Fruit fly (Drosophila melanogaster) whole organism, embryonic: ENCODE results near the gene rno.
A peak's percentile ranks its signal among the peaks of the same experiment; 100 is the strongest.

Experiments used
- Atf-2 ChIP-seq: fragments of 200-800 bp; sonication (Bioruptor generic); optimal IDR thresholded peaks from 2 replicates; lab custom pipeline; 2016; ENCODE audit warnings: missing biosample characterization, missing genetic modification characterization
- B-H1 ChIP-seq: fragments of 200-800 bp; sonication (Bioruptor generic); IDR thresholded peaks from 3 replicates; pipeline ENCODE4 v1.3.6; 2022; ENCODE audit warnings: missing biosample characterization, missing genetic modification characterization
- CG12219 ChIP-seq: fragments of 200-800 bp; sonication (Bioruptor generic); optimal IDR thresholded peaks from 3 replicates; lab custom pipeline; 2018; ENCODE audit warnings: missing biosample characterization, mild to moderate bottlenecking, missing genetic modification characterization
- CG15011 ChIP-seq: fragments of 200-800 bp; sonication (Bioruptor generic); optimal IDR thresholded peaks from 3 replicates; lab custom pipeline; 2018; ENCODE audit warnings: missing biosample characterization, mild to moderate bottlenecking, missing genetic modification characterization
- CG1647 ChIP-seq: fragments of 200-800 bp; sonication (Bioruptor generic); optimal IDR thresholded peaks from 3 replicates; lab custom pipeline; 2016; ENCODE audit warnings: missing biosample characterization, missing genetic modification characterization
- CG17912 ChIP-seq: fragments of 200-800 bp; sonication (Bioruptor generic); optimal IDR thresholded peaks from 2 replicates; lab custom pipeline; 2018; ENCODE audit warnings: missing biosample characterization, mild to moderate bottlenecking, missing genetic modification characterization
- CG2120 ChIP-seq: fragments of 200-800 bp; sonication (Bioruptor generic); optimal IDR thresholded peaks from 3 replicates; lab custom pipeline; 2016; ENCODE audit warnings: missing biosample characterization, missing genetic modification characterization
- CG2199 ChIP-seq: fragments of 200-800 bp; sonication (Bioruptor generic); IDR thresholded peaks from 3 replicates; pipeline ENCODE4 v1.3.6; 2022; ENCODE audit warnings: missing biosample characterization, missing genetic modification characterization
- CG3995 ChIP-seq: fragments of 200-800 bp; sonication (Bioruptor generic); optimal IDR thresholded peaks from 3 replicates; lab custom pipeline; 2016; ENCODE audit warnings: missing biosample characterization, missing genetic modification characterization
- CG42726 ChIP-seq: fragments of 200-800 bp; sonication (Bioruptor generic); IDR thresholded peaks from 2 replicates; pipeline ENCODE4 v1.3.6; 2022; ENCODE audit warnings: missing biosample characterization, missing genetic modification characterization; ENCODE audit not compliant: partially characterized antibody
- CG5245 ChIP-seq: fragments of 200-800 bp; sonication (Bioruptor generic); optimal IDR thresholded peaks from 3 replicates; lab custom pipeline; 2016; ENCODE audit warnings: missing biosample characterization, missing genetic modification characterization
- CG5953 ChIP-seq: fragments of 200-800 bp; sonication (Bioruptor generic); IDR thresholded peaks from 2 replicates; pipeline ENCODE4 v1.3.6; 2022; ENCODE audit warnings: missing biosample characterization, missing genetic modification characterization
- CG6689 ChIP-seq: fragments of 200-800 bp; sonication (Bioruptor generic); IDR thresholded peaks from 2 replicates; pipeline ENCODE4 v1.3.6; 2022; ENCODE audit warnings: missing biosample characterization, missing genetic modification characterization
- CG6854 ChIP-seq: fragments of 200-800 bp; sonication (Bioruptor generic); optimal IDR thresholded peaks from 3 replicates; lab custom pipeline; 2017; ENCODE audit warnings: missing biosample characterization, mild to moderate bottlenecking, missing genetic modification characterization
- CG7839 ChIP-seq: fragments of 200-800 bp; sonication (Bioruptor generic); optimal IDR thresholded peaks from 3 replicates; lab custom pipeline; 2018; ENCODE audit warnings: missing biosample characterization, mild to moderate bottlenecking, missing genetic modification characterization, moderate library complexity
- CG9727 ChIP-seq: fragments of 200-800 bp; sonication (Bioruptor generic); optimal IDR thresholded peaks from 3 replicates; lab custom pipeline; 2017; ENCODE audit warnings: missing biosample characterization, mild to moderate bottlenecking, missing genetic modification characterization
- CTCF ChIP-seq: fragments of 200-800 bp; sonication (Bioruptor generic); optimal IDR thresholded peaks from 2 replicates; lab custom pipeline; 2017; ENCODE audit warnings: missing biosample characterization, mild to moderate bottlenecking, missing genetic modification characterization, moderate library complexity
- CrebB ChIP-seq: fragments of 200-800 bp; sonication (Bioruptor generic); optimal IDR thresholded peaks from 3 replicates; lab custom pipeline; 2018; ENCODE audit warnings: missing biosample characterization, mild to moderate bottlenecking, missing genetic modification characterization
- Eip74EF ChIP-seq, 2 experiments: fragments of 200-800 bp in 1 of 2; fragments of >200 bp in 1 of 2; sonication (Bioruptor generic) in 1 of 2; optimal IDR thresholded peaks; 2 replicates each; lab custom pipeline; 2017 to 2019; ENCODE audit warnings: missing biosample characterization in 2 of 2, missing genetic modification characterization in 2 of 2, mild to moderate bottlenecking in 1 of 2, moderate library complexity in 1 of 2
- Fer1 ChIP-seq: fragments of 200-800 bp; sonication (Bioruptor generic); optimal IDR thresholded peaks from 2 replicates; lab custom pipeline; 2017; ENCODE audit warnings: missing biosample characterization, mild to moderate bottlenecking, missing genetic modification characterization
- Fer2 ChIP-seq: fragments of 200-800 bp; sonication (Bioruptor generic); optimal IDR thresholded peaks from 2 replicates; lab custom pipeline; 2018; ENCODE audit warnings: missing biosample characterization, mild to moderate bottlenecking, missing genetic modification characterization, moderate library complexity
- GATAe ChIP-seq: fragments of 200-800 bp; sonication (Bioruptor generic); conservative IDR thresholded peaks from 2 replicates; pipeline ENCODE4 v1.3.6; 2022; ENCODE audit warnings: missing biosample characterization, missing genetic modification characterization
- Hand ChIP-seq: fragments of 200-800 bp; sonication (Bioruptor generic); optimal IDR thresholded peaks from 2 replicates; lab custom pipeline; 2017; ENCODE audit warnings: mild to moderate bottlenecking, missing biosample characterization, missing genetic modification reagents, missing genetic modification characterization
- HmgD ChIP-seq: fragments of 200-800 bp; sonication (Bioruptor generic); optimal IDR thresholded peaks from 3 replicates; lab custom pipeline; 2016; ENCODE audit warnings: missing biosample characterization, missing genetic modification characterization
- NK7.1 ChIP-seq: fragments of 200-800 bp; sonication (Bioruptor generic); optimal IDR thresholded peaks from 3 replicates; lab custom pipeline; 2016; ENCODE audit warnings: missing biosample characterization, missing genetic modification characterization
- Nf-YA ChIP-seq: fragments of 200-800 bp; sonication (Bioruptor generic); IDR thresholded peaks from 2 replicates; pipeline ENCODE4 v1.3.6; 2022; ENCODE audit warnings: missing biosample characterization, missing genetic modification characterization
- Scr ChIP-seq: fragments of 200-800 bp; sonication (Bioruptor generic); IDR thresholded peaks from 2 replicates; pipeline ENCODE4 v1.3.6; 2022; ENCODE audit warnings: missing biosample characterization, missing genetic modification characterization; ENCODE audit not compliant: partially characterized antibody
- Stat92E ChIP-seq, 3 experiments: fragments of >200 bp in 2 of 3; fragments of 200-800 bp in 1 of 3; sonication (Bioruptor generic) in 1 of 3; optimal IDR thresholded peaks; 2 replicates each; lab custom pipeline; 2017 to 2019; ENCODE audit warnings: missing biosample characterization in 3 of 3, missing genetic modification characterization in 3 of 3, mild to moderate bottlenecking in 1 of 3, moderate library complexity in 1 of 3
- ap ChIP-seq: fragments of 200-800 bp; sonication (Bioruptor generic); IDR thresholded peaks from 2 replicates; pipeline ENCODE4 v1.3.6; 2022; ENCODE audit warnings: missing biosample characterization, missing genetic modification characterization
- dimm ChIP-seq: fragments of 200-800 bp; sonication (Bioruptor generic); IDR thresholded peaks from 2 replicates; pipeline ENCODE4 v1.3.6; 2022; ENCODE audit warnings: missing biosample characterization, missing genetic modification characterization
- ewg ChIP-seq: fragments of 200-800 bp; sonication (Bioruptor generic); optimal IDR thresholded peaks from 3 replicates; lab custom pipeline; 2017; ENCODE audit warnings: mild to moderate bottlenecking, missing biosample characterization, missing genetic modification reagents, missing genetic modification characterization
- fd102C ChIP-seq: fragments of 200-800 bp; sonication (Bioruptor generic); optimal IDR thresholded peaks from 2 replicates; lab custom pipeline; 2018; ENCODE audit warnings: missing biosample characterization, mild to moderate bottlenecking, missing genetic modification characterization, moderate library complexity
- grau ChIP-seq: fragments of 200-800 bp; optimal IDR thresholded peaks from 3 replicates; lab custom pipeline; 2019; ENCODE audit warnings: missing biosample characterization, mild to moderate bottlenecking, missing genetic modification characterization, moderate library complexity
- grn ChIP-seq: fragments of 200-800 bp; sonication (Bioruptor generic); optimal IDR thresholded peaks from 3 replicates; lab custom pipeline; 2017; ENCODE audit warnings: missing biosample characterization, missing genetic modification characterization
- gsb ChIP-seq: fragments of 200-800 bp; sonication (Bioruptor generic); IDR thresholded peaks from 2 replicates; pipeline ENCODE4 v1.3.6; 2022; ENCODE audit warnings: missing biosample characterization, missing genetic modification characterization
- hth ChIP-seq: fragments of >200 bp; optimal IDR thresholded peaks from 2 replicates; lab custom pipeline; 2017; ENCODE audit warnings: inconsistent platforms
- inv ChIP-seq: fragments of 200-800 bp; sonication (Bioruptor generic); IDR thresholded peaks from 2 replicates; pipeline ENCODE4 v1.3.6; 2022; ENCODE audit warnings: missing biosample characterization, missing genetic modification characterization; ENCODE audit not compliant: partially characterized antibody
- jigr1 ChIP-seq: fragments of 200-800 bp; sonication (Bioruptor generic); IDR thresholded peaks from 3 replicates; pipeline ENCODE4 v1.3.6; 2022; ENCODE audit warnings: missing biosample characterization, missing genetic modification characterization
- ken ChIP-seq: fragments of 200-800 bp; sonication (Bioruptor generic); IDR thresholded peaks from 3 replicates; pipeline ENCODE4 v1.3.6; 2022; ENCODE audit warnings: missing biosample characterization, missing genetic modification characterization
- lov ChIP-seq, 2 experiments: fragments of 200-800 bp in 1 of 2; fragments of >200 bp in 1 of 2; sonication (Bioruptor generic) in 1 of 2; IDR thresholded peaks in 1 of 2; optimal IDR thresholded peaks in 1 of 2; 2 replicates in 1 of 2; 3 replicates in 1 of 2; pipeline versions ENCODE4 v1.3.6 to Lab custom; 2017 to 2022; ENCODE audit warnings: missing biosample characterization in 1 of 2, missing genetic modification characterization in 1 of 2
- mam ChIP-seq: fragments of 200-800 bp; sonication (Bioruptor generic); optimal IDR thresholded peaks from 3 replicates; lab custom pipeline; 2016; ENCODE audit warnings: missing biosample characterization, missing genetic modification characterization
- otp ChIP-seq: fragments of 200-800 bp; sonication (Bioruptor generic); IDR thresholded peaks from 3 replicates; pipeline ENCODE4, ENCODE4 v1.3.6; 2022; ENCODE audit warnings: missing biosample characterization, missing genetic modification characterization
- p53 ChIP-seq: fragments of 200-800 bp; sonication (Bioruptor generic); optimal IDR thresholded peaks from 2 replicates; lab custom pipeline; 2016; ENCODE audit warnings: missing biosample characterization, missing genetic modification characterization
- peb ChIP-seq: fragments of 200-800 bp; sonication (Bioruptor generic); IDR thresholded peaks from 2 replicates; pipeline ENCODE4 v1.3.6; 2022; ENCODE audit warnings: missing biosample characterization, missing genetic modification characterization
- sens-2 ChIP-seq: fragments of 200-800 bp; sonication (Bioruptor generic); IDR thresholded peaks from 2 replicates; pipeline ENCODE4 v1.3.6; 2022; ENCODE audit warnings: missing biosample characterization, missing genetic modification characterization
- sima ChIP-seq: fragments of 200-800 bp; sonication (Bioruptor generic); optimal IDR thresholded peaks from 2 replicates; lab custom pipeline; 2016; ENCODE audit warnings: missing biosample characterization, missing genetic modification characterization
- sob ChIP-seq: fragments of 200-800 bp; sonication (Bioruptor generic); IDR thresholded peaks from 2 replicates; pipeline ENCODE4 v1.3.6; 2022; ENCODE audit warnings: missing biosample characterization, missing genetic modification characterization
- stwl ChIP-seq: fragments of 200-800 bp; sonication (Bioruptor generic); optimal IDR thresholded peaks from 3 replicates; lab custom pipeline; 2018; ENCODE audit warnings: missing biosample characterization, mild to moderate bottlenecking, missing genetic modification characterization, moderate library complexity
- tio ChIP-seq: fragments of 200-800 bp; sonication (Bioruptor generic); optimal IDR thresholded peaks from 2 replicates; lab custom pipeline; 2017; ENCODE audit warnings: missing biosample characterization, missing genetic modification characterization, inconsistent platforms
- vfl ChIP-seq: fragments of 200-800 bp; sonication (Bioruptor generic); optimal IDR thresholded peaks from 2 replicates; lab custom pipeline; 2016; ENCODE audit warnings: missing biosample characterization, missing genetic modification characterization
- vvl ChIP-seq: fragments of 200-800 bp; sonication (Bioruptor generic); IDR thresholded peaks from 2 replicates; pipeline ENCODE4 v1.3.6; 2022; ENCODE audit warnings: missing biosample characterization, missing genetic modification characterization

rno gene

DNA sequence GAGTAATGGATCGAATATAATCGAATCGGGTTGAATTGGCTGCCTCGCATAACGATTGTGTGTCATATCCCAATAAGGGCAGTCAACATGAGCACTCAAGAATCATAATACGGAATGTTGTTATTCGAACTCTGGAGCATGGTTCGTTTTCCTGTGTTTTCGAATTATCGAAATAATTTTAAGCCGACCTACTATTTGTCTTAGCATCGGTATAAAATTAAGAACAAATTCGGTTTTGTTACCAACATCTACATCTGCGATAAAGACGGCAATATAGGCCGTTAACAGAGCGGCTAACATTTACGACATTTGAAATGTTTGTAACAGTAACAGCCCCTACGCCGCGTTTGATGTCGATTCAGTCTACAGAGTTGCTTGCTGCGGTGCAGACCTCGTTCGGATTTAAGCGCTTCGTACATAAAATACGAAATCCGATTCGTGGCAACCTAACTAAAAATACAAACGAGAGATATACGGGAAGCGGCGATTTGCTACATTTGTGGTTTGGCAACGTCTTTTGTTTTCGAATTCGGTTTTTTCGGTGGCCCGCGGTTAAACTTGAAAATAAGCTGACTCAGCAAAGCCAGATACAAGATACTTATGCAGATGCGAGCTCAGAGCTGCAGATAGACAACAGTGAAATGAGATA, 39.0 kb downstream of the rno start (continued):
- TF ChIP-seq CG5245 (GFP tag; lab: Kevin White, UChicago) (no peak), Nf-YA (no peak), jigr1 (GFP tag; lab: Robert Waterston, UW) (no peak), Stat92E (GFP tag; optimal IDR thresholded peaks at IDR 0.05; lab: Kevin White, UChicago) (no peak), Scr (no peak), CG2120 (GFP tag; lab: Kevin White, UChicago) (no peak), ap (GFP tag; lab: Robert Waterston, UW) (no peak), mam (no peak), HmgD (no peak), Eip74EF (GFP tag; optimal IDR thresholded peaks at IDR 0.05; lab: Kevin White, UChicago) (peak in 1 of 2 experiments; percentile 41), vvl (peak; percentile 60; the same call in 1 of the 2 replicates), tio (no peak), B-H1 (GFP tag; lab: Robert Waterston, UW) (no peak), CG12219 (GFP tag; lab: Kevin White, UChicago) (no peak), CG2199 (GFP tag; lab: Robert Waterston, UW) (peak; percentile 85; the same call in 2 of the 3 replicates), GATAe (GFP tag; lab: Robert Waterston, UW) (no peak), CG6854 (GFP tag; lab: Kevin White, UChicago) (no peak), grau (peak; percentile 18), CG17912 (GFP tag; lab: Kevin White, UChicago) (no peak), lov (optimal IDR thresholded peaks at IDR 0.05; lab: Kevin White, UChicago) (no peak), lov (GFP tag; IDR thresholded peaks at IDR 0.05; lab: Robert Waterston, UW) (no peak), CG1647 (GFP tag; lab: Kevin White, UChicago) (no peak), CG9727 (GFP tag; lab: Kevin White, UChicago) (no peak), CrebB (tag; lab: Kevin White, UChicago) (no peak), CG6689 (GFP tag; lab: Robert Waterston, UW) (no peak), sima (GFP tag; lab: Kevin White, UChicago) (no peak), CG5953 (GFP tag; lab: Robert Waterston, UW) (no peak), peb (GFP tag; lab: Robert Waterston, UW) (no peak), ken (GFP tag; lab: Robert Waterston, UW) (peak; percentile 14; the same call in 1 of the 3 replicates), fd102C (GFP tag; lab: Kevin White, UChicago) (no peak), NK7.1 (GFP tag; lab: Kevin White, UChicago) (no peak), CTCF (GFP tag; lab: Kevin White, UChicago) (no peak), vfl (GFP tag; lab: Kevin White, UChicago) (no peak), Fer1 (GFP tag; lab: Kevin White, UChicago) (peak; percentile 22), otp (no peak), CG15011 (GFP tag; lab: Kevin White, UChicago) (no peak), hth (no peak), inv (GFP tag; lab: Robert Waterston, UW) (no peak), gsb (GFP tag; lab: Robert Waterston, UW) (no peak), sob (GFP tag; lab: Robert Waterston, UW) (peak; percentile 43; the same call in 1 of the 2 replicates), Hand (GFP tag; lab: Kevin White, UChicago) (peak; percentile 23), CG3995 (GFP tag; lab: Kevin White, UChicago) (no peak), grn (GFP tag; lab: Kevin White, UChicago) (no peak), CG42726 (0 out of 2 replicates have a peak, but pooled peaks have one; percentile 3), sens-2 (GFP tag; lab: Robert Waterston, UW) (no peak), CG7839 (tag; lab: Kevin White, UChicago) (peak; percentile 5), Atf-2 (GFP tag; lab: Kevin White, UChicago) (no peak), Fer2 (no peak), ewg (GFP tag; lab: Kevin White, UChicago) (no peak), stwl (tag; lab: Kevin White, UChicago) (peak; percentile 27), dimm (GFP tag; lab: Robert Waterston, UW) (no peak), p53 (GFP tag; lab: Kevin White, UChicago) (no peak)
